Worm (Caenorhabditis elegans) whole organism, L4 larva: ENCODE measurements around the gene cyy-1.

Experiments
- D1046.2 ChIP-seq: fragments of 200-800 bp; sonication (Bioruptor generic); IDR thresholded peaks from 2 replicates; pipeline ENCODE4 v1.3.6; 2022; ENCODE audit warnings: missing genetic modification characterization, missing compliant biosample characterization
- F10B5.3 ChIP-seq: sonication (generic microtip); optimal IDR thresholded peaks from 2 replicates; lab custom pipeline; 2016; ENCODE audit warnings: mild to moderate bottlenecking, missing genetic modification characterization, missing compliant biosample characterization
- F44E2.7 ChIP-seq: fragments of 200-800 bp; sonication (Bioruptor generic); IDR thresholded peaks from 2 replicates; pipeline ENCODE4 v2.1.2; 2022; ENCODE audit warnings: missing genetic modification characterization, missing compliant biosample characterization
- F49E8.2 ChIP-seq: sonication (generic microtip); optimal IDR thresholded peaks from 2 replicates; lab custom pipeline; 2016; ENCODE audit warnings: missing compliant biosample characterization, mild to moderate bottlenecking, missing genetic modification characterization, borderline replicate concordance
- T26A8.4 ChIP-seq: fragments of 200-800 bp; sonication (Bioruptor generic); IDR thresholded peaks from 2 replicates; pipeline ENCODE4 v1.3.6; 2022; ENCODE audit warnings: missing genetic modification characterization, missing compliant biosample characterization
- Y105C5A.15 ChIP-seq: fragments of 200-800 bp; sonication (Bioruptor generic); IDR thresholded peaks from 2 replicates; pipeline ENCODE4 v1.3.6; 2022; ENCODE audit warnings: missing genetic modification characterization, missing compliant biosample characterization
- Y5F2A.4 ChIP-seq: fragments of 200-800 bp; sonication (Bioruptor generic); optimal IDR thresholded peaks from 2 replicates; lab custom pipeline; 2018; ENCODE audit warnings: mild to moderate bottlenecking, missing genetic modification characterization, missing compliant biosample characterization
- Y75B8A.6 ChIP-seq: fragments of 200-800 bp; sonication (Bioruptor generic); IDR thresholded peaks from 2 replicates; pipeline ENCODE4 v1.3.6; 2022; ENCODE audit warnings: missing genetic modification reagents, missing genetic modification characterization, missing compliant biosample characterization
- ZK337.2 ChIP-seq: fragments of 200-800 bp; sonication (Bioruptor generic); IDR thresholded peaks from 2 replicates; pipeline ENCODE4 v1.3.6; 2022; ENCODE audit warnings: missing genetic modification reagents, missing genetic modification characterization, missing compliant biosample characterization
- ZK546.5 ChIP-seq, 2 experiments: sonication (generic microtip); optimal IDR thresholded peaks; 2 replicates each; lab custom pipeline; 2017; ENCODE audit warnings: missing biosample characterization in 2 of 2, missing genetic modification characterization in 2 of 2
- aha-1 ChIP-seq: fragments of 150-350 bp; peaks from one replicate; lab custom pipeline; 2014; ENCODE audit warnings: missing biosample characterization, missing genetic modification characterization
- arid-1 ChIP-seq: fragments of 200-800 bp; sonication (Bioruptor generic); conservative IDR thresholded peaks from 2 replicates; pipeline ENCODE4 v1.3.6; 2022; ENCODE audit warnings: missing genetic modification reagents, missing genetic modification characterization, missing compliant biosample characterization
- attf-4 ChIP-seq: sonication (generic microtip); optimal IDR thresholded peaks from 3 replicates; lab custom pipeline; 2017; ENCODE audit warnings: missing biosample characterization, missing genetic modification characterization
- ceh-20 ChIP-seq: fragments of 200-800 bp; sonication (Bioruptor generic); IDR thresholded peaks from 2 replicates; pipeline ENCODE4 v1.3.6; 2022; ENCODE audit warnings: missing genetic modification reagents, missing genetic modification characterization, missing compliant biosample characterization
- ceh-62 ChIP-seq: sonication (generic microtip); optimal IDR thresholded peaks from 2 replicates; lab custom pipeline; 2017; ENCODE audit warnings: missing biosample characterization, missing genetic modification characterization
- ceh-82 ChIP-seq: sonication (generic microtip); optimal IDR thresholded peaks from 2 replicates; lab custom pipeline; 2017; ENCODE audit warnings: missing biosample characterization, missing genetic modification characterization
- cey-2 ChIP-seq: sonication (generic microtip); optimal IDR thresholded peaks from 3 replicates; lab custom pipeline; 2017; ENCODE audit warnings: missing genetic modification characterization, mild to moderate bottlenecking, missing compliant biosample characterization, antibody characterized with exemption, borderline replicate concordance; ENCODE audit not compliant: insufficient read depth
- ctbp-1 ChIP-seq: fragments of 200-800 bp; sonication (Bioruptor generic); IDR thresholded peaks from 2 replicates; pipeline ENCODE4 v1.3.6; 2022; ENCODE audit warnings: missing genetic modification reagents, missing genetic modification characterization, missing compliant biosample characterization
- daf-12 ChIP-seq: fragments of 150-350 bp; optimal IDR thresholded peaks from 2 replicates; lab custom pipeline; 2014; ENCODE audit warnings: missing biosample characterization, missing genetic modification reagents, missing genetic modification characterization
- dmd-6 ChIP-seq: fragments of 200-800 bp; sonication (Bioruptor generic); IDR thresholded peaks from 2 replicates; pipeline ENCODE4 v1.3.6; 2022; ENCODE audit warnings: missing genetic modification reagents, missing genetic modification characterization, missing compliant biosample characterization
- duxl-1 ChIP-seq: sonication (generic microtip); optimal IDR thresholded peaks from 2 replicates; lab custom pipeline; 2016; ENCODE audit warnings: mild to moderate bottlenecking, missing genetic modification characterization, moderate library complexity, missing compliant biosample characterization; ENCODE audit not compliant: poor library complexity
- hlh-11 ChIP-seq: fragments of 200-800 bp; sonication (Bioruptor generic); optimal IDR thresholded peaks from 2 replicates; lab custom pipeline; 2018; ENCODE audit warnings: mild to moderate bottlenecking, missing genetic modification characterization, missing compliant biosample characterization
- hmg-1.1 ChIP-seq: fragments of 200-800 bp; sonication (Bioruptor generic); IDR thresholded peaks from 2 replicates; pipeline ENCODE4 v1.3.6; 2022; ENCODE audit warnings: missing genetic modification reagents, missing genetic modification characterization, missing compliant biosample characterization
- jun-1 ChIP-seq: fragments of 150-350 bp; optimal IDR thresholded peaks from 2 replicates; lab custom pipeline; 2014; ENCODE audit warnings: missing biosample characterization, missing genetic modification reagents, missing genetic modification characterization
- lim-7 ChIP-seq: fragments of 200-800 bp; sonication (Bioruptor generic); IDR thresholded peaks from 2 replicates; pipeline ENCODE4 v1.3.6; 2022; ENCODE audit warnings: missing genetic modification characterization, missing compliant biosample characterization
- lin-1 ChIP-seq: fragments of 200-800 bp; sonication (Bioruptor generic); IDR thresholded peaks from 2 replicates; pipeline ENCODE4 v1.3.6; 2022; ENCODE audit warnings: missing genetic modification reagents, missing genetic modification characterization, missing compliant biosample characterization
- lin-13 ChIP-seq: fragments of 150-350 bp; optimal IDR thresholded peaks from 2 replicates; lab custom pipeline; 2014; ENCODE audit warnings: missing biosample characterization, missing genetic modification reagents, missing genetic modification characterization
- lsy-2 ChIP-seq, 2 experiments: fragments of 150-350 bp in 1 of 2; sonication (generic microtip) in 1 of 2; optimal IDR thresholded peaks; 2 replicates each; lab custom pipeline; 2014 to 2017; ENCODE audit warnings: missing biosample characterization in 2 of 2, missing genetic modification characterization in 2 of 2
- madf-5 ChIP-seq, 2 experiments: fragments of 200-800 bp; sonication (Bioruptor generic); IDR thresholded peaks; 2 replicates each; pipeline ENCODE4 v1.3.6; 2022; ENCODE audit warnings: missing compliant biosample characterization in 2 of 2, missing genetic modification characterization in 2 of 2
- madf-9 ChIP-seq: fragments of 200-800 bp; sonication (Bioruptor generic); conservative IDR thresholded peaks from 2 replicates; pipeline ENCODE4 v1.3.6; 2022; ENCODE audit warnings: missing genetic modification reagents, missing genetic modification characterization, missing compliant biosample characterization
- mdt-29 ChIP-seq: fragments of 200-800 bp; sonication (Bioruptor generic); IDR thresholded peaks from 2 replicates; pipeline ENCODE4 v1.3.6; 2022; ENCODE audit warnings: missing genetic modification reagents, missing genetic modification characterization, missing compliant biosample characterization
- mep-1 ChIP-seq: fragments of 150-350 bp; sonication (generic microtip); optimal IDR thresholded peaks from 3 replicates; lab custom pipeline; 2014; ENCODE audit warnings: missing biosample characterization, missing genetic modification characterization
- nhr-11 ChIP-seq: fragments of 150-350 bp; optimal IDR thresholded peaks from 2 replicates; lab custom pipeline; 2014; ENCODE audit warnings: missing biosample characterization, missing genetic modification characterization
- nhr-25 ChIP-seq: sonication (generic microtip); optimal IDR thresholded peaks from 2 replicates; lab custom pipeline; 2017; ENCODE audit warnings: missing genetic modification characterization, mild to moderate bottlenecking, missing compliant biosample characterization, antibody characterized with exemption, moderate library complexity, borderline replicate concordance; ENCODE audit not compliant: insufficient read depth
- php-3 ChIP-seq: fragments of 200-800 bp; sonication (Bioruptor generic); IDR thresholded peaks from 2 replicates; pipeline ENCODE4 v1.3.6; 2022; ENCODE audit warnings: missing genetic modification reagents, missing genetic modification characterization, missing compliant biosample characterization
- pqm-1 ChIP-seq: sonication (generic microtip); optimal IDR thresholded peaks from 2 replicates; lab custom pipeline; 2017; ENCODE audit warnings: missing biosample characterization, missing genetic modification characterization
- sdz-12 ChIP-seq: fragments of 200-800 bp; sonication (Bioruptor generic); optimal IDR thresholded peaks from 2 replicates; lab custom pipeline; 2018; ENCODE audit warnings: mild to moderate bottlenecking, missing genetic modification characterization, missing compliant biosample characterization
- spr-1 ChIP-seq: sonication (generic microtip); optimal IDR thresholded peaks from 2 replicates; lab custom pipeline; 2016; ENCODE audit warnings: mild to moderate bottlenecking, missing genetic modification characterization, missing compliant biosample characterization
- spr-3 ChIP-seq: fragments of 200-800 bp; sonication (Bioruptor generic); optimal IDR thresholded peaks from 2 replicates; lab custom pipeline; 2018; ENCODE audit warnings: mild to moderate bottlenecking, missing genetic modification characterization, missing compliant biosample characterization
- tra-1 ChIP-seq: fragments of 200-800 bp; sonication (Bioruptor generic); IDR thresholded peaks from 2 replicates; pipeline ENCODE4 v1.3.6; 2022; ENCODE audit warnings: missing genetic modification reagents, missing genetic modification characterization, missing compliant biosample characterization
- unc-130 ChIP-seq: sonication (generic microtip); optimal IDR thresholded peaks from 2 replicates; lab custom pipeline; 2016; ENCODE audit warnings: missing genetic modification reagents, missing genetic modification characterization, missing compliant biosample characterization
- zag-1 ChIP-seq: fragments of 150-350 bp; optimal IDR thresholded peaks from 2 replicates; lab custom pipeline; 2014; ENCODE audit warnings: missing biosample characterization, missing genetic modification characterization
- zfp-3 ChIP-seq: fragments of 200-800 bp; sonication (Bioruptor generic); conservative IDR thresholded peaks from 2 replicates; pipeline ENCODE4 v1.3.6; 2022; ENCODE audit warnings: missing genetic modification reagents, missing genetic modification characterization, missing compliant biosample characterization
- ztf-11 ChIP-seq: fragments of 150-350 bp; optimal IDR thresholded peaks from 2 replicates; lab custom pipeline; 2014; ENCODE audit warnings: missing biosample characterization, missing genetic modification characterization

Gene cyy-1

ce11 chrIII:8417192-8417967, 11.7 kb downstream of the cyy-1 start (continued):
- no peak for TF ChIP-seq ceh-82 (tag; lab: Kevin White, UChicago)
- TF ChIP-seq F49E8.2 (tag; lab: Kevin White, UChicago) = no peak
- no peak for TF ChIP-seq Y5F2A.4 (GFP tag; lab: Kevin White, UChicago)
- peak; percentile 94 for TF ChIP-seq hmg-1.1
- TF ChIP-seq sdz-12 (GFP tag; lab: Kevin White, UChicago) = no peak
- peak; percentile 53 for TF ChIP-seq attf-4 (tag; lab: Kevin White, UChicago)
- peak; percentile 96 for TF ChIP-seq mep-1 (tag; lab: Kevin White, UChicago)
- no peak for TF ChIP-seq Y75B8A.6
- no peak for TF ChIP-seq lim-7 (GFP tag; lab: Robert Waterston, UW)
- TF ChIP-seq lin-1 (GFP tag; lab: Robert Waterston, UW) = no peak; the same call in 1 of the 2 replicates
- no peak for TF ChIP-seq ztf-11
- TF ChIP-seq lin-13 (GFP tag; lab: Kevin White, UChicago) = peak; percentile 67
- peak; percentile 94 for TF ChIP-seq hlh-11 (tag; lab: Kevin White, UChicago)
- TF ChIP-seq php-3 (GFP tag; lab: Robert Waterston, UW) = peak; percentile 77
- peak; percentile 95 for TF ChIP-seq nhr-11 (tag; lab: Kevin White, UChicago)
- no peak for TF ChIP-seq F44E2.7 (GFP tag; lab: Robert Waterston, UW)
- no peak for TF ChIP-seq zfp-3 (GFP tag; lab: Robert Waterston, UW)
- TF ChIP-seq ctbp-1 = peak; percentile 89
- peak; percentile 91 for TF ChIP-seq T26A8.4 (GFP tag; lab: Robert Waterston, UW)
- TF ChIP-seq daf-12 (tag; lab: Kevin White, UChicago) = no peak
- TF ChIP-seq cey-2 (tag; lab: Kevin White, UChicago) = no peak
- peak; percentile 31 for TF ChIP-seq spr-3 (GFP tag; lab: Kevin White, UChicago)
- TF ChIP-seq duxl-1 (tag; lab: Kevin White, UChicago) = peak; percentile 95
- TF ChIP-seq D1046.2 (GFP tag; lab: Robert Waterston, UW) = no peak
- peak; percentile 97 to 98 for TF ChIP-seq lsy-2 (tag; optimal IDR thresholded peaks at IDR 0.05; lab: Kevin White, UChicago)
- no peak for TF ChIP-seq mdt-29 (GFP tag; lab: Robert Waterston, UW)
- TF ChIP-seq aha-1 (tag; lab: Kevin White, UChicago) = peak; percentile 98
- peak in 1 of 2 experiments; percentile 57 for TF ChIP-seq ZK546.5 (tag; optimal IDR thresholded peaks at IDR 0.05; lab: Kevin White, UChicago)
- no peak for TF ChIP-seq tra-1 (GFP tag; lab: Robert Waterston, UW)
- TF ChIP-seq jun-1 (tag; lab: Kevin White, UChicago) = peak; percentile 69
- TF ChIP-seq dmd-6 (GFP tag; lab: Robert Waterston, UW) = peak; percentile 79
- peak; percentile 93 for TF ChIP-seq F10B5.3 (tag; lab: Kevin White, UChicago)
- TF ChIP-seq ceh-62 (tag; lab: Kevin White, UChicago) = no peak
- TF ChIP-seq ceh-20 (GFP tag; lab: Robert Waterston, UW) = peak; percentile 91
- TF ChIP-seq madf-5 (GFP tag; IDR thresholded peaks at IDR 0.05; lab: Robert Waterston, UW) = no peak
- TF ChIP-seq nhr-25 (tag; lab: Kevin White, UChicago) = peak; percentile 77

ce11 chrIII:8417968-8418267, 12.2 kb downstream of the cyy-1 start, which contains the start of gene sor-1:
TSS of gene sor-1 (plus strand) at chrIII:8418168.
- TF ChIP-seq cey-2 (tag; lab: Kevin White, UChicago) (no peak), F10B5.3 (tag; lab: Kevin White, UChicago) (no peak), Y105C5A.15 (GFP tag; lab: Robert Waterston, UW) (no peak), zfp-3 (GFP tag; lab: Robert Waterston, UW) (no peak), arid-1 (no peak), spr-1 (tag; lab: Kevin White, UChicago) (no peak), madf-9 (GFP tag; lab: Robert Waterston, UW) (no peak), ZK337.2 (GFP tag; lab: Robert Waterston, UW) (no peak), zag-1 (no peak), pqm-1 (tag; lab: Kevin White, UChicago) (no peak), jun-1 (tag; lab: Kevin White, UChicago) (no peak), unc-130 (GFP tag; lab: Kevin White, UChicago) (no peak)
- TF ChIP-seq, all 104 proteins: peak for 0
